Worm (Caenorhabditis elegans): ENCODE results near the gene rpc-11.

ce11 chrIV:1443997-1444678, 34.3 kb upstream of the rpc-11 start:
- TF ChIP-seq lin-11 (tag; optimal IDR thresholded peaks at IDR 0.05) (no peak), ama-1 (optimal IDR thresholded peaks at IDR 0.05) (no peak), ceh-16 (tag; optimal IDR thresholded peaks at IDR 0.05) (no peak), snpc-4 (tag; optimal IDR thresholded peaks at IDR 0.05) (no peak), nhr-237 (tag; optimal IDR thresholded peaks at IDR 0.05) (no peak), nhr-77 (tag; optimal IDR thresholded peaks at IDR 0.05) (no peak)

Measured in whole organism, L2 larva.